Worm (Caenorhabditis elegans) whole organism, young adult: ENCODE results near the gene gfrp-1.

ENCODE experiments used
- Y56A3A.18 ChIP-seq: fragments of 200-800 bp; sonication (Bioruptor generic); IDR thresholded peaks from 2 replicates; pipeline ENCODE4 v1.3.6; 2022; ENCODE audit warnings: missing genetic modification reagents, missing genetic modification characterization, missing compliant biosample characterization
- ama-1 ChIP-seq, 3 experiments: fragments of 150-350 bp in 1 of 3; sonication (generic microtip) in 2 of 3; optimal IDR thresholded peaks; 2 replicates each; lab custom pipeline; 2014 to 2018; ENCODE audit warnings: missing biosample characterization in 2 of 3, missing genetic modification characterization in 2 of 3, missing genetic modification reagents in 2 of 3
- atf-7 ChIP-seq: sonication (generic microtip); optimal IDR thresholded peaks from 2 replicates; lab custom pipeline; 2017; ENCODE audit warnings: mild to moderate bottlenecking, missing genetic modification characterization, missing compliant biosample characterization
- cebp-1 ChIP-seq, 2 experiments: fragments of 200-800 bp in 1 of 2; sonication (Bioruptor generic) in 1 of 2; sonication (generic microtip) in 1 of 2; IDR thresholded peaks in 1 of 2; optimal IDR thresholded peaks in 1 of 2; 2 replicates each; pipeline versions ENCODE4 v1.3.6 to Lab custom; 2017 to 2022; ENCODE audit warnings: missing compliant biosample characterization in 2 of 2, missing genetic modification characterization in 2 of 2, mild to moderate bottlenecking in 1 of 2, missing genetic modification reagents in 1 of 2, moderate library complexity in 1 of 2
- cebp-2 ChIP-seq: fragments of 200-800 bp; sonication (Bioruptor generic); IDR thresholded peaks from 2 replicates; pipeline ENCODE4 v1.3.6; 2022; ENCODE audit warnings: missing genetic modification characterization, missing compliant biosample characterization
- efl-1 ChIP-seq: fragments of 150-350 bp; optimal IDR thresholded peaks from 2 replicates; lab custom pipeline; 2014; ENCODE audit warnings: missing biosample characterization, missing genetic modification reagents, missing genetic modification characterization
- lag-1 ChIP-seq: fragments of 200-800 bp; sonication (Bioruptor generic); IDR thresholded peaks from 2 replicates; pipeline ENCODE4 v1.3.6; 2022; ENCODE audit warnings: missing genetic modification reagents, missing genetic modification characterization, missing compliant biosample characterization
- mes-4 ChIP-seq: sonication (generic microtip); optimal IDR thresholded peaks from 2 replicates; lab custom pipeline; 2016; ENCODE audit warnings: missing genotype, missing genetic modification characterization, missing compliant biosample characterization
- nhr-179 ChIP-seq: sonication (generic microtip); optimal IDR thresholded peaks from 2 replicates; lab custom pipeline; 2016; ENCODE audit warnings: mild to moderate bottlenecking, missing genetic modification characterization, missing compliant biosample characterization
- sea-2 ChIP-seq: fragments of 200-800 bp; sonication (Bioruptor generic); IDR thresholded peaks from 2 replicates; pipeline ENCODE4 v1.3.6; 2022; ENCODE audit warnings: missing genetic modification characterization, missing compliant biosample characterization
- tbp1 ChIP-seq: fragments of 200-800 bp; sonication (Bioruptor generic); optimal IDR thresholded peaks from 2 replicates; lab custom pipeline; 2018; ENCODE audit warnings: mild to moderate bottlenecking, missing genetic modification characterization, missing compliant biosample characterization

DNA sequence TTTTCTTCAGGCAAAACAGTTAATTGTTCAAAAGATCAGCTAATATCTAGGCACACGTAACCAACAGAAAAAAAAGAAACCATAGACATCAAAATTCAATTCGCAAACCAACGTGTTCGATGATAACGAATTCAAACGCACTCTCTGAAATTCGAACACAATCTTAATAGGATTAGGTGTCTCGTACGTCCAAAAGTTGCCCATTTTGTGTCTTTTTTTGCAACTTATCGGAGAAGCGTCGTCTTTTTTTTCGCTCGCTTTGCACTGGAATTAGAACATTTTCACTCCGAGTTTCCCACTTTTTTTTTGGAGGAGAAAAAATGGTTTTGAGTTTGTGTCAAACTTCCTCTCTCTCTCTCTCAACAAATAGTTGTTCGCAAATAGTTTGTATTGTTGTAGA, 14.3 kb upstream of the gfrp-1 start:
- TF ChIP-seq nhr-179 (tag; lab: Kevin White, UChicago) = no peak
- no peak for TF ChIP-seq cebp-2
- no peak for TF ChIP-seq ama-1 (optimal IDR thresholded peaks at IDR 0.05; lab: Kevin White, UChicago)
- TF ChIP-seq ama-1 (GFP tag; optimal IDR thresholded peaks at IDR 0.05; lab: Kevin White, UChicago) = no peak
- no peak for TF ChIP-seq efl-1
- no peak for TF ChIP-seq Y56A3A.18 (GFP tag; lab: Robert Waterston, UW)
- no peak for TF ChIP-seq tbp1 (GFP tag; lab: Kevin White, UChicago)
- no peak for TF ChIP-seq lag-1
- no peak for TF ChIP-seq mes-4
- TF ChIP-seq cebp-1 (GFP tag; IDR thresholded peaks at IDR 0.05; lab: Robert Waterston, UW) = no peak
- no peak for TF ChIP-seq cebp-1 (tag; optimal IDR thresholded peaks at IDR 0.05; lab: Kevin White, UChicago)
- no peak for TF ChIP-seq sea-2 (GFP tag; lab: Robert Waterston, UW)
- TF ChIP-seq atf-7 = no peak
